Comparison of ENCODE assay signal across 2 fruit fly cellular contexts in the genomic region with DNA sequence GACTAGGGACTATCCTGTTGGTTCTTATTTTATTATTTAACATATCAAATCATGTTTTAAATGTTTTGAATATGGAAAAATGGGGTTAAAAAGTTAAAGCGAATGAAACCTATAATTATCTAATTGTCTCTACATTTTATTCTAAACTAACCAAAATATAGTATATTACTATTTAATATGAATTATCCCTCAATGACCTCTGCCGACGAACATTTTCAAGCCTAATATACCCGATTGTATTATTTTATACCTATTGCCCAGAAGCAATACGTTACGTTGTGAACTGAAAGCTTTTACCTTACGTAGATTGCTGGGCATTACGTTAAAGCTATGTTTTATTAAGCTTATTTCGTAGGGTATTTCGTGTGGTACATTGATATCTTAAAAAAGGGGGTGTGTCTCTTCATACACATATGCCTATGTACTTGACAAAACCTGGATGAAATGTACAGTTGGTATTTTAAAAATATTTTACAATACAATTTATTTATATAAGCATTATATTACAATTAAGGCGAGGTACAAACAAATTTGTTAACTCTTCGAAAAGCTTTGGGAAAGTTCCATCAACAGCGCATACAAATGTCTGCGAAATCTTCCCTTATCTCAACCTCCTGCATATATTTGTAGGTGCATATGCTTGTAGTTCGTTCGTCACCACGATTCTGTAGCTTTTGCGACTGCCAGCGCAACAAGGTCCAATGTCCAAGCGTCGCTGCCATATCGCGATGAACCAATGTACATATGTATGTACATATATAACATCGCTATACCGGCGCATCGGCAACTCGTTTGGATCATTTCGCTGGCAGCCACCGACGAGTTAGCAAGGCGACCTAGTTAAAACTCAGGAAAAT.
TF ChIP-seq lines count a peak whose summit lies in the region.

A gene (plus strand): TSS at position 790 of the 857 bp plus-strand sequence.

TF ChIP-seq in whole organism, embryonic, 481 proteins besides CTCF, POLR2A, EP300 and RAD21 (continued from another document and continues in another):
- TF ChIP-seq CG7839 (tag; optimal IDR thresholded peaks at IDR 0.05; lab: Kevin White, UChicago): peak; percentile 95
- no peak for TF ChIP-seq Neu2 (GFP tag; optimal IDR thresholded peaks at IDR 0.05; lab: Kevin White, UChicago; ENCODE audit: borderline replicate concordance)
- peak; percentile 75 for TF ChIP-seq tio (GFP tag; optimal IDR thresholded peaks at IDR 0.05; lab: Kevin White, UChicago)
- TF ChIP-seq CG10321 (GFP tag; IDR thresholded peaks at IDR 0.05; lab: Robert Waterston, UW): peak; percentile 15; the same call in 1 of the 2 replicates
- peak; percentile 21 for TF ChIP-seq Antp (GFP tag; optimal IDR thresholded peaks at IDR 0.05; lab: Kevin White, UChicago)
- peak; percentile 43 for TF ChIP-seq chn (GFP tag; optimal IDR thresholded peaks at IDR 0.05; lab: Kevin White, UChicago)
- peak; percentile 16 for TF ChIP-seq pzg (GFP tag; optimal IDR thresholded peaks at IDR 0.05; lab: Kevin White, UChicago)
- peak; percentile 87 for TF ChIP-seq Oli (tag; optimal IDR thresholded peaks at IDR 0.05; lab: Kevin White, UChicago)
- peak; percentile 97 for TF ChIP-seq HHEX (GFP tag; optimal IDR thresholded peaks at IDR 0.05; lab: Kevin White, UChicago)
- TF ChIP-seq wdn (GFP tag; IDR thresholded peaks at IDR 0.05; lab: Robert Waterston, UW): peak; percentile 68
- TF ChIP-seq CG30020 (tag; optimal IDR thresholded peaks at IDR 0.05; lab: Kevin White, UChicago): peak; percentile 49
- peak; percentile 91 for TF ChIP-seq CG31388 (GFP tag; optimal IDR thresholded peaks at IDR 0.05; lab: Kevin White, UChicago)
- peak; percentile 8 to 94 for TF ChIP-seq Hr51 (GFP tag; optimal IDR thresholded peaks at IDR 0.05; lab: Kevin White, UChicago)
- TF ChIP-seq seq (GFP tag; IDR thresholded peaks at IDR 0.05; lab: Robert Waterston, UW): peak; percentile 79
- peak; percentile 77 for TF ChIP-seq CG12155 (GFP tag; optimal IDR thresholded peaks at IDR 0.05; lab: Kevin White, UChicago)
- TF ChIP-seq jing (GFP tag; optimal IDR thresholded peaks at IDR 0.05; lab: Kevin White, UChicago): peak; percentile 61
- TF ChIP-seq ems (GFP tag; optimal IDR thresholded peaks at IDR 0.05; lab: Kevin White, UChicago): peak; percentile 71
- no peak for TF ChIP-seq vnd (GFP tag; IDR thresholded peaks at IDR 0.05; lab: Robert Waterston, UW; ENCODE audit: partially characterized antibody)
- TF ChIP-seq CG6272 (GFP tag; IDR thresholded peaks at IDR 0.05; lab: Robert Waterston, UW): peak; percentile 74
- peak; percentile 92 for TF ChIP-seq CG14710 (tag; optimal IDR thresholded peaks at IDR 0.05; lab: Kevin White, UChicago)
- peak; percentile 81 for TF ChIP-seq ci (GFP tag; IDR thresholded peaks at IDR 0.05; lab: Robert Waterston, UW)
- TF ChIP-seq HLHmδ (GFP tag; optimal IDR thresholded peaks at IDR 0.05; lab: Kevin White, UChicago): no peak
- TF ChIP-seq CG2202 (tag; optimal IDR thresholded peaks at IDR 0.05; lab: Kevin White, UChicago): no peak
- TF ChIP-seq disco-r (GFP tag; optimal IDR thresholded peaks at IDR 0.05; lab: Kevin White, UChicago): no peak
- peak; percentile 53 for TF ChIP-seq Mad (GFP tag; optimal IDR thresholded peaks at IDR 0.05; lab: Kevin White, UChicago)
- TF ChIP-seq br (optimal IDR thresholded peaks at IDR 0.05; lab: Kevin White, UChicago): no peak
- TF ChIP-seq CG12299 (tag; optimal IDR thresholded peaks at IDR 0.05; lab: Kevin White, UChicago): peak; percentile 72
- peak; percentile 92 for TF ChIP-seq CG11247 (GFP tag; IDR thresholded peaks at IDR 0.05; lab: Robert Waterston, UW)
- TF ChIP-seq Fer2 (tag; optimal IDR thresholded peaks at IDR 0.05; lab: Kevin White, UChicago): peak; percentile 81
- peak; percentile 94 for TF ChIP-seq esg (GFP tag; conservative IDR thresholded peaks at IDR 0.05; lab: Robert Waterston, UW)
- peak; percentile 59 for TF ChIP-seq CG17186 (GFP tag; optimal IDR thresholded peaks at IDR 0.05; lab: Kevin White, UChicago)
- peak; percentile 98 for TF ChIP-seq phol (tag; optimal IDR thresholded peaks at IDR 0.05; lab: Kevin White, UChicago)
- peak; percentile 49 for TF ChIP-seq CG15696 (tag; optimal IDR thresholded peaks at IDR 0.05; lab: Kevin White, UChicago)
- TF ChIP-seq fd96Cb (tag; optimal IDR thresholded peaks at IDR 0.05; lab: Kevin White, UChicago): peak; percentile 96
- TF ChIP-seq gem (tag; optimal IDR thresholded peaks at IDR 0.05; lab: Kevin White, UChicago): peak; percentile 92
- peak; percentile 90 for TF ChIP-seq CG9727 (GFP tag; optimal IDR thresholded peaks at IDR 0.05; lab: Kevin White, UChicago)
- TF ChIP-seq Rfx (GFP tag; IDR thresholded peaks at IDR 0.05; lab: Robert Waterston, UW): peak; percentile 95
- peak; percentile 2 for TF ChIP-seq dmrt11E (tag; optimal IDR thresholded peaks at IDR 0.05; lab: Kevin White, UChicago)
- TF ChIP-seq Lhr (GFP tag; optimal IDR thresholded peaks at IDR 0.05; lab: Kevin White, UChicago): peak; percentile 46
- peak; percentile 23 for TF ChIP-seq CG7786 (GFP tag; optimal IDR thresholded peaks at IDR 0.05; lab: Kevin White, UChicago)
- TF ChIP-seq CG6765 (GFP tag; optimal IDR thresholded peaks at IDR 0.05; lab: Kevin White, UChicago): peak; percentile 90
- no peak for TF ChIP-seq cad (GFP tag; optimal IDR thresholded peaks at IDR 0.05; lab: Kevin White, UChicago)
- TF ChIP-seq ara (GFP tag; IDR thresholded peaks at IDR 0.05; lab: Robert Waterston, UW): peak; percentile 57
- TF ChIP-seq org-1 (GFP tag; optimal IDR thresholded peaks at IDR 0.05; lab: Kevin White, UChicago): peak; percentile 81
- no peak for TF ChIP-seq nerfin-2 (GFP tag; IDR thresholded peaks at IDR 0.05; lab: Robert Waterston, UW; ENCODE audit: partially characterized antibody)
- peak; percentile 85 for TF ChIP-seq CG1024 (GFP tag; IDR thresholded peaks at IDR 0.05; lab: Robert Waterston, UW)
- no peak for TF ChIP-seq fd102C (GFP tag; optimal IDR thresholded peaks at IDR 0.05; lab: Kevin White, UChicago)
- peak; percentile 18 for TF ChIP-seq maf-S (GFP tag; optimal IDR thresholded peaks at IDR 0.05; lab: Kevin White, UChicago)
- peak; percentile 84 for TF ChIP-seq CG18619 (GFP tag; optimal IDR thresholded peaks at IDR 0.05; lab: Kevin White, UChicago)
- TF ChIP-seq CG13424 (tag; optimal IDR thresholded peaks at IDR 0.05; lab: Kevin White, UChicago): peak; percentile 88
- TF ChIP-seq CG3838 (GFP tag; optimal IDR thresholded peaks at IDR 0.05; lab: Kevin White, UChicago): peak; percentile 38
- TF ChIP-seq ase (GFP tag; IDR thresholded peaks at IDR 0.05; lab: Robert Waterston, UW): peak; percentile 91
- no peak for TF ChIP-seq ac (GFP tag; optimal IDR thresholded peaks at IDR 0.05; lab: Kevin White, UChicago)
- peak; percentile 88 for TF ChIP-seq CG10209 (GFP tag; optimal IDR thresholded peaks at IDR 0.05; lab: Kevin White, UChicago)
- TF ChIP-seq CG10147 (GFP tag; optimal IDR thresholded peaks at IDR 0.05; lab: Kevin White, UChicago): peak; percentile 97
- peak; percentile 84 for TF ChIP-seq NfI (GFP tag; optimal IDR thresholded peaks at IDR 0.05; lab: Kevin White, UChicago)
- TF ChIP-seq wor (GFP tag; IDR thresholded peaks at IDR 0.05; lab: Robert Waterston, UW): peak; percentile 89
- peak; percentile 95 for TF ChIP-seq Ada2b (GFP tag; IDR thresholded peaks at IDR 0.05; lab: Robert Waterston, UW)
- TF ChIP-seq cato (GFP tag; optimal IDR thresholded peaks at IDR 0.05; lab: Kevin White, UChicago; ENCODE audit: borderline replicate concordance): peak; percentile 51
- TF ChIP-seq MBD-R2 (GFP tag; IDR thresholded peaks at IDR 0.05; lab: Robert Waterston, UW): peak; percentile 92

TF ChIP-seq in whole organism, prepupa, 60 proteins besides CTCF, POLR2A, EP300 and RAD21 (continued from another document):
- TF ChIP-seq net (GFP tag; optimal IDR thresholded peaks at IDR 0.05; lab: Kevin White, UChicago) (peak; percentile 98), Ets96B (tag; optimal IDR thresholded peaks at IDR 0.05; lab: Kevin White, UChicago) (peak; percentile 93), CG8119 (GFP tag; IDR thresholded peaks at IDR 0.05; lab: Robert Waterston, UW) (peak; percentile 95), Sox102F (GFP tag; optimal IDR thresholded peaks at IDR 0.05; lab: Kevin White, UChicago) (peak; percentile 97), esn (GFP tag; optimal IDR thresholded peaks at IDR 0.05; lab: Kevin White, UChicago) (peak; percentile 98), CG3032 (tag; optimal IDR thresholded peaks at IDR 0.05; lab: Kevin White, UChicago) (peak; percentile 95), CG6854 (GFP tag; optimal IDR thresholded peaks at IDR 0.05; lab: Kevin White, UChicago) (peak; percentile 96), CG31627 (GFP tag; optimal IDR thresholded peaks at IDR 0.05; lab: Kevin White, UChicago) (peak; percentile 91), CG8319 (GFP tag; optimal IDR thresholded peaks at IDR 0.05; lab: Kevin White, UChicago) (peak; percentile 87), cyc (GFP tag; optimal IDR thresholded peaks at IDR 0.05; lab: Kevin White, UChicago) (peak; percentile 92), lz (GFP tag; optimal IDR thresholded peaks at IDR 0.05; lab: Kevin White, UChicago) (peak; percentile 96), CG16779 (tag; optimal IDR thresholded peaks at IDR 0.05; lab: Kevin White, UChicago) (peak; percentile 94), Hr4 (GFP tag; optimal IDR thresholded peaks at IDR 0.05; lab: Kevin White, UChicago) (peak; percentile 96), CG11294 (GFP tag; IDR thresholded peaks at IDR 0.05; lab: Robert Waterston, UW) (peak; percentile 91)
